Fruit fly (Drosophila melanogaster): Measurements from ENCODE around the gene CG5111.

CG5111 gene

dm6 chr3R:25532406-25533225 is 26.5 kb downstream of the CG5111 start (continued):
- peak; percentile 39; the same call in 1 of the 2 replicates for TF ChIP-seq Ptx1 (GFP tag; IDR thresholded peaks at IDR 0.05)
- TF ChIP-seq Gug (GFP tag; IDR thresholded peaks at IDR 0.05) = no peak
- TF ChIP-seq CG6854 (GFP tag; optimal IDR thresholded peaks at IDR 0.05) = no peak
- no peak for TF ChIP-seq CG1603 (tag; optimal IDR thresholded peaks at IDR 0.05)
- no peak for TF ChIP-seq CG9609 (GFP tag; optimal IDR thresholded peaks at IDR 0.05)
- TF ChIP-seq esg (GFP tag; conservative IDR thresholded peaks at IDR 0.05) = no peak
- no peak for TF ChIP-seq CG4707 (GFP tag; optimal IDR thresholded peaks at IDR 0.05)
- peak; percentile 27; the same call in 1 of the 2 replicates for TF ChIP-seq CG17328 (GFP tag; IDR thresholded peaks at IDR 0.05)
- TF ChIP-seq CG15696 (tag; optimal IDR thresholded peaks at IDR 0.05) = no peak
- TF ChIP-seq CG18262 (tag; optimal IDR thresholded peaks at IDR 0.05) = peak; percentile 57
- TF ChIP-seq gcm (GFP tag; optimal IDR thresholded peaks at IDR 0.05) = no peak
- no peak for TF ChIP-seq CG8290 (GFP tag; optimal IDR thresholded peaks at IDR 0.05)
- TF ChIP-seq CG8290 (tag; optimal IDR thresholded peaks at IDR 0.05) = no peak
- peak; percentile 55; the same call in 2 of the 3 replicates for TF ChIP-seq CG17361 (GFP tag; IDR thresholded peaks at IDR 0.05)
- TF ChIP-seq ind (GFP tag; optimal IDR thresholded peaks at IDR 0.05) = peak; percentile 28
- TF ChIP-seq gt (GFP tag; IDR thresholded peaks at IDR 0.05) = no peak
- no peak for TF ChIP-seq NC2α (GFP tag; optimal IDR thresholded peaks at IDR 0.05)
- TF ChIP-seq nmo (GFP tag; optimal IDR thresholded peaks at IDR 0.05) = peak; percentile 30
- no peak for TF ChIP-seq org-1 (GFP tag; optimal IDR thresholded peaks at IDR 0.05)
- TF ChIP-seq Kr (GFP tag; optimal IDR thresholded peaks at IDR 0.05) = no peak
- TF ChIP-seq tgo (GFP tag; IDR thresholded peaks at IDR 0.05) = 0 out of 3 replicates have a peak, but pooled peaks have one; percentile 21
- TF ChIP-seq lab (GFP tag; optimal IDR thresholded peaks at IDR 0.05) = peak; percentile 7
- peak; percentile 23 for TF ChIP-seq CG10209 (GFP tag; optimal IDR thresholded peaks at IDR 0.05)
- peak; percentile 42 for TF ChIP-seq CG7839 (tag; optimal IDR thresholded peaks at IDR 0.05)
- no peak for TF ChIP-seq CG12071 (GFP tag; optimal IDR thresholded peaks at IDR 0.05)
- TF ChIP-seq Tbp (GFP tag; optimal IDR thresholded peaks at IDR 0.05) = no peak
- no peak for TF ChIP-seq CG14965 (GFP tag; optimal IDR thresholded peaks at IDR 0.05; ENCODE audit: borderline replicate concordance)
- peak; percentile 88 for TF ChIP-seq CG13894 (tag; optimal IDR thresholded peaks at IDR 0.05)
- TF ChIP-seq Hsf (GFP tag; optimal IDR thresholded peaks at IDR 0.05) = no peak
- TF ChIP-seq CG17385 (GFP tag; optimal IDR thresholded peaks at IDR 0.05) = no peak
- TF ChIP-seq Optix (GFP tag; IDR thresholded peaks at IDR 0.05) = no peak
- no peak for TF ChIP-seq CG11085 (GFP tag; IDR thresholded peaks at IDR 0.05)
- no peak for TF ChIP-seq ssp (GFP tag; IDR thresholded peaks at IDR 0.05)
- TF ChIP-seq CG10147 (GFP tag; optimal IDR thresholded peaks at IDR 0.05) = no peak
- no peak for TF ChIP-seq jumu (GFP tag; optimal IDR thresholded peaks at IDR 0.05)
- no peak for TF ChIP-seq Dfd (GFP tag; optimal IDR thresholded peaks at IDR 0.05)
- no peak for TF ChIP-seq Atf6 (GFP tag; IDR thresholded peaks at IDR 0.05)
- TF ChIP-seq CG11456 (GFP tag; IDR thresholded peaks at IDR 0.05) = no peak
- no peak for TF ChIP-seq her (GFP tag; optimal IDR thresholded peaks at IDR 0.05)
- no peak for TF ChIP-seq jing (GFP tag; optimal IDR thresholded peaks at IDR 0.05)
- no peak for TF ChIP-seq CG8089 (GFP tag; optimal IDR thresholded peaks at IDR 0.05)
- no peak for TF ChIP-seq maf-S (GFP tag; optimal IDR thresholded peaks at IDR 0.05)
- no peak for TF ChIP-seq Oli (tag; optimal IDR thresholded peaks at IDR 0.05)
- peak; percentile 60 for TF ChIP-seq CG2678 (tag; optimal IDR thresholded peaks at IDR 0.05)
- no peak for TF ChIP-seq HLH3B (GFP tag; IDR thresholded peaks at IDR 0.05)
- TF ChIP-seq Blimp-1 (GFP tag; optimal IDR thresholded peaks at IDR 0.05) = peak; percentile 90
- no peak for TF ChIP-seq kay (GFP tag; optimal IDR thresholded peaks at IDR 0.05)
- peak; percentile 34 for TF ChIP-seq sd (tag; optimal IDR thresholded peaks at IDR 0.05)
- no peak for TF ChIP-seq CG31365 (tag; optimal IDR thresholded peaks at IDR 0.05)
- TF ChIP-seq CG12769 (tag; optimal IDR thresholded peaks at IDR 0.05) = peak; percentile 41

Data from whole organism, embryonic.